Worm (Caenorhabditis elegans) whole organism, L4 larva: Measurements from ENCODE around the gene B0546.5.

Source experiments
- D1046.2 ChIP-seq: fragments of 200-800 bp; sonication (Bioruptor generic); IDR thresholded peaks from 2 replicates; pipeline ENCODE4 v1.3.6; 2022; ENCODE audit warnings: missing genetic modification characterization, missing compliant biosample characterization
- F10B5.3 ChIP-seq: sonication (generic microtip); optimal IDR thresholded peaks from 2 replicates; lab custom pipeline; 2016; ENCODE audit warnings: mild to moderate bottlenecking, missing genetic modification characterization, missing compliant biosample characterization
- F37D6.2 ChIP-seq: sonication (generic microtip); optimal IDR thresholded peaks from 2 replicates; lab custom pipeline; 2016; ENCODE audit warnings: mild to moderate bottlenecking, missing genetic modification characterization, missing compliant biosample characterization
- T20F7.1 ChIP-seq: fragments of 200-800 bp; sonication (Bioruptor generic); optimal IDR thresholded peaks from 2 replicates; lab custom pipeline; 2018; ENCODE audit warnings: mild to moderate bottlenecking, missing genetic modification characterization, missing compliant biosample characterization
- T26A8.4 ChIP-seq: fragments of 200-800 bp; sonication (Bioruptor generic); IDR thresholded peaks from 2 replicates; pipeline ENCODE4 v1.3.6; 2022; ENCODE audit warnings: missing genetic modification characterization, missing compliant biosample characterization
- ama-1 ChIP-seq: fragments of 150-350 bp; optimal IDR thresholded peaks from 2 replicates; lab custom pipeline; 2014; ENCODE audit warnings: inconsistent platforms, mixed read lengths
- arid-1 ChIP-seq: fragments of 200-800 bp; sonication (Bioruptor generic); conservative IDR thresholded peaks from 2 replicates; pipeline ENCODE4 v1.3.6; 2022; ENCODE audit warnings: missing genetic modification reagents, missing genetic modification characterization, missing compliant biosample characterization
- attf-4 ChIP-seq: sonication (generic microtip); optimal IDR thresholded peaks from 3 replicates; lab custom pipeline; 2017; ENCODE audit warnings: missing biosample characterization, missing genetic modification characterization
- ceh-44 ChIP-seq: fragments of 200-800 bp; sonication (Bioruptor generic); IDR thresholded peaks from 2 replicates; pipeline ENCODE4 v1.3.6; 2022; ENCODE audit warnings: missing genetic modification reagents, missing genetic modification characterization, missing compliant biosample characterization
- ces-1 ChIP-seq: fragments of 150-350 bp; sonication (generic microtip); optimal IDR thresholded peaks from 4 replicates; lab custom pipeline; 2014; ENCODE audit warnings: missing biosample characterization, missing genetic modification reagents, missing genetic modification characterization
- cey-2 ChIP-seq: sonication (generic microtip); optimal IDR thresholded peaks from 3 replicates; lab custom pipeline; 2017; ENCODE audit warnings: missing genetic modification characterization, mild to moderate bottlenecking, missing compliant biosample characterization, antibody characterized with exemption, borderline replicate concordance; ENCODE audit not compliant: insufficient read depth
- daf-12 ChIP-seq: fragments of 150-350 bp; optimal IDR thresholded peaks from 2 replicates; lab custom pipeline; 2014; ENCODE audit warnings: missing biosample characterization, missing genetic modification reagents, missing genetic modification characterization
- daf-16 ChIP-seq, 3 experiments: sonication (generic microtip); optimal IDR thresholded peaks; 2 replicates each; lab custom pipeline; 2016 to 2017; ENCODE audit warnings: missing genetic modification characterization in 3 of 3, missing genetic modification reagents in 3 of 3, mild to moderate bottlenecking in 2 of 3, missing compliant biosample characterization in 2 of 3, missing biosample characterization in 1 of 3, moderate library complexity in 1 of 3
- daf-19 ChIP-seq: fragments of 200-800 bp; sonication (Bioruptor generic); conservative IDR thresholded peaks from 2 replicates; pipeline ENCODE4 v1.3.6; 2022; ENCODE audit warnings: missing genetic modification characterization, missing compliant biosample characterization
- dmd-9 ChIP-seq: fragments of 200-800 bp; sonication (Bioruptor generic); IDR thresholded peaks from 2 replicates; pipeline ENCODE4 v1.3.6; 2022; ENCODE audit warnings: missing genetic modification reagents, missing genetic modification characterization, missing compliant biosample characterization
- duxl-1 ChIP-seq: sonication (generic microtip); optimal IDR thresholded peaks from 2 replicates; lab custom pipeline; 2016; ENCODE audit warnings: mild to moderate bottlenecking, missing genetic modification characterization, moderate library complexity, missing compliant biosample characterization; ENCODE audit not compliant: poor library complexity
- dve-1 ChIP-seq: sonication (generic microtip); optimal IDR thresholded peaks from 2 replicates; lab custom pipeline; 2017; ENCODE audit warnings: antibody characterized with exemption, mild to moderate bottlenecking, missing genetic modification characterization, missing compliant biosample characterization; ENCODE audit not compliant: insufficient read depth
- fos-1 ChIP-seq: fragments of 150-350 bp; optimal IDR thresholded peaks from 2 replicates; lab custom pipeline; 2014; ENCODE audit warnings: missing biosample characterization, missing genetic modification characterization
- gei-8 ChIP-seq: fragments of 200-800 bp; sonication (Bioruptor generic); optimal IDR thresholded peaks from 2 replicates; lab custom pipeline; 2018; ENCODE audit warnings: mild to moderate bottlenecking, missing genetic modification characterization, missing compliant biosample characterization
- hif-1 ChIP-seq, 2 experiments: sonication (generic microtip); optimal IDR thresholded peaks; 2 replicates each; lab custom pipeline; 2016 to 2017; ENCODE audit warnings: missing compliant biosample characterization in 2 of 2, missing genetic modification characterization in 2 of 2, missing genetic modification reagents in 2 of 2, missing genotype in 2 of 2, mild to moderate bottlenecking in 1 of 2
- hlh-30 ChIP-seq: sonication (generic microtip); optimal IDR thresholded peaks from 2 replicates; lab custom pipeline; 2017; ENCODE audit warnings: antibody characterized with exemption, mild to moderate bottlenecking, missing genetic modification characterization, missing compliant biosample characterization; ENCODE audit not compliant: insufficient read depth
- hmg-1.1 ChIP-seq: fragments of 200-800 bp; sonication (Bioruptor generic); IDR thresholded peaks from 2 replicates; pipeline ENCODE4 v1.3.6; 2022; ENCODE audit warnings: missing genetic modification reagents, missing genetic modification characterization, missing compliant biosample characterization
- lin-1 ChIP-seq: fragments of 200-800 bp; sonication (Bioruptor generic); IDR thresholded peaks from 2 replicates; pipeline ENCODE4 v1.3.6; 2022; ENCODE audit warnings: missing genetic modification reagents, missing genetic modification characterization, missing compliant biosample characterization
- lin-13 ChIP-seq: fragments of 150-350 bp; optimal IDR thresholded peaks from 2 replicates; lab custom pipeline; 2014; ENCODE audit warnings: missing biosample characterization, missing genetic modification reagents, missing genetic modification characterization
- lin-15B ChIP-seq: fragments of 150-350 bp; sonication (generic microtip); optimal IDR thresholded peaks from 3 replicates; lab custom pipeline; 2014; ENCODE audit warnings: missing biosample characterization, missing genetic modification characterization
- lin-39 ChIP-seq: fragments of 150-350 bp; optimal IDR thresholded peaks from 2 replicates; lab custom pipeline; 2014; ENCODE audit warnings: missing biosample characterization, missing genetic modification reagents, missing genetic modification characterization
- lsy-2 ChIP-seq, 2 experiments: fragments of 150-350 bp in 1 of 2; sonication (generic microtip) in 1 of 2; optimal IDR thresholded peaks; 2 replicates each; lab custom pipeline; 2014 to 2017; ENCODE audit warnings: missing biosample characterization in 2 of 2, missing genetic modification characterization in 2 of 2
- madf-5 ChIP-seq, 2 experiments: fragments of 200-800 bp; sonication (Bioruptor generic); IDR thresholded peaks; 2 replicates each; pipeline ENCODE4 v1.3.6; 2022; ENCODE audit warnings: missing compliant biosample characterization in 2 of 2, missing genetic modification characterization in 2 of 2
- madf-9 ChIP-seq: fragments of 200-800 bp; sonication (Bioruptor generic); conservative IDR thresholded peaks from 2 replicates; pipeline ENCODE4 v1.3.6; 2022; ENCODE audit warnings: missing genetic modification reagents, missing genetic modification characterization, missing compliant biosample characterization
- mdl-1 ChIP-seq, 2 experiments: fragments of 150-350 bp in 1 of 2; sonication (generic microtip) in 1 of 2; optimal IDR thresholded peaks; 2 replicates each; lab custom pipeline; 2014 to 2017; ENCODE audit warnings: missing biosample characterization in 2 of 2, missing genetic modification characterization in 2 of 2
- nhr-111 ChIP-seq: fragments of 200-800 bp; sonication (Bioruptor generic); optimal IDR thresholded peaks from 2 replicates; lab custom pipeline; 2018; ENCODE audit warnings: mild to moderate bottlenecking, missing genetic modification characterization, missing compliant biosample characterization
- nhr-237 ChIP-seq: sonication (generic microtip); optimal IDR thresholded peaks from 2 replicates; lab custom pipeline; 2017; ENCODE audit warnings: missing biosample characterization, missing genetic modification characterization
- nhr-25 ChIP-seq: sonication (generic microtip); optimal IDR thresholded peaks from 2 replicates; lab custom pipeline; 2017; ENCODE audit warnings: missing genetic modification characterization, mild to moderate bottlenecking, missing compliant biosample characterization, antibody characterized with exemption, moderate library complexity, borderline replicate concordance; ENCODE audit not compliant: insufficient read depth
- nhr-41 ChIP-seq: fragments of 200-800 bp; sonication (Bioruptor generic); IDR thresholded peaks from 2 replicates; pipeline ENCODE4 v1.3.6; 2022; ENCODE audit warnings: missing genetic modification reagents, missing genetic modification characterization, missing compliant biosample characterization
- nhr-48 ChIP-seq: sonication (generic microtip); optimal IDR thresholded peaks from 2 replicates; lab custom pipeline; 2016; ENCODE audit warnings: mild to moderate bottlenecking, missing genetic modification characterization, missing compliant biosample characterization
- nhr-77 ChIP-seq: fragments of 150-350 bp; optimal IDR thresholded peaks from 2 replicates; lab custom pipeline; 2014; ENCODE audit warnings: missing biosample characterization, missing genetic modification characterization
- pqm-1 ChIP-seq: sonication (generic microtip); optimal IDR thresholded peaks from 2 replicates; lab custom pipeline; 2017; ENCODE audit warnings: missing biosample characterization, missing genetic modification characterization
- rbr-2 ChIP-seq: sonication (generic microtip); optimal IDR thresholded peaks from 2 replicates; lab custom pipeline; 2016; ENCODE audit warnings: missing genotype, missing genetic modification characterization, missing compliant biosample characterization
- saeg-2 ChIP-seq: fragments of 200-800 bp; sonication (Bioruptor generic); IDR thresholded peaks from 2 replicates; pipeline ENCODE4 v1.3.6; 2022; ENCODE audit warnings: missing genetic modification reagents, missing genetic modification characterization, missing compliant biosample characterization
- sdz-12 ChIP-seq: fragments of 200-800 bp; sonication (Bioruptor generic); optimal IDR thresholded peaks from 2 replicates; lab custom pipeline; 2018; ENCODE audit warnings: mild to moderate bottlenecking, missing genetic modification characterization, missing compliant biosample characterization
- set-16 ChIP-seq: fragments of 200-800 bp; sonication (Bioruptor generic); IDR thresholded peaks from 2 replicates; pipeline ENCODE4 v1.3.6; 2022; ENCODE audit warnings: missing genetic modification reagents, missing genetic modification characterization, missing compliant biosample characterization
- snpc-4 ChIP-seq: fragments of 150-350 bp; optimal IDR thresholded peaks from 2 replicates; lab custom pipeline; 2014; ENCODE audit warnings: missing biosample characterization, missing genetic modification characterization
- spr-1 ChIP-seq: sonication (generic microtip); optimal IDR thresholded peaks from 2 replicates; lab custom pipeline; 2016; ENCODE audit warnings: mild to moderate bottlenecking, missing genetic modification characterization, missing compliant biosample characterization
- spr-3 ChIP-seq: fragments of 200-800 bp; sonication (Bioruptor generic); optimal IDR thresholded peaks from 2 replicates; lab custom pipeline; 2018; ENCODE audit warnings: mild to moderate bottlenecking, missing genetic modification characterization, missing compliant biosample characterization
- tag-97 ChIP-seq: fragments of 200-800 bp; sonication (Bioruptor generic); IDR thresholded peaks from 2 replicates; pipeline ENCODE4 v1.3.6; 2022; ENCODE audit warnings: missing genetic modification characterization, missing compliant biosample characterization
- tra-1 ChIP-seq: fragments of 200-800 bp; sonication (Bioruptor generic); IDR thresholded peaks from 2 replicates; pipeline ENCODE4 v1.3.6; 2022; ENCODE audit warnings: missing genetic modification reagents, missing genetic modification characterization, missing compliant biosample characterization
- vab-7 ChIP-seq: fragments of 200-800 bp; sonication (Bioruptor generic); IDR thresholded peaks from 2 replicates; pipeline ENCODE4 v1.3.6; 2022; ENCODE audit warnings: missing genetic modification reagents, missing genetic modification characterization, missing compliant biosample characterization
- zag-1 ChIP-seq: fragments of 150-350 bp; optimal IDR thresholded peaks from 2 replicates; lab custom pipeline; 2014; ENCODE audit warnings: missing biosample characterization, missing genetic modification characterization
- ztf-11 ChIP-seq: fragments of 150-350 bp; optimal IDR thresholded peaks from 2 replicates; lab custom pipeline; 2014; ENCODE audit warnings: missing biosample characterization, missing genetic modification characterization

The B0546.5 gene

ce11 chrIV:3384593-3384992 is 5.3 kb downstream of the B0546.5 start (continued):
- TF ChIP-seq ces-1 (GFP tag; lab: Kevin White, UChicago) (peak; percentile 1), attf-4 (tag; lab: Kevin White, UChicago) (no peak), nhr-25 (tag; lab: Kevin White, UChicago) (peak; percentile 37), D1046.2 (GFP tag; lab: Robert Waterston, UW) (no peak), hmg-1.1 (GFP tag; lab: Robert Waterston, UW) (peak; percentile 95), tra-1 (0 out of 2 replicates have a peak, but pooled peaks have one; percentile 46), rbr-2 (tag; lab: Kevin White, UChicago) (peak; percentile 91), hif-1 (tag; optimal IDR thresholded peaks at IDR 0.05; lab: Kevin White, UChicago) (peak; percentile 54 to 86), spr-1 (tag; lab: Kevin White, UChicago) (peak; percentile 85), dmd-9 (GFP tag; lab: Robert Waterston, UW) (0 out of 2 replicates have a peak, but pooled peaks have one; percentile 50), ztf-11 (no peak), lin-39 (tag; lab: Kevin White, UChicago) (no peak), daf-16 (GFP tag; optimal IDR thresholded peaks at IDR 0.05; lab: Kevin White, UChicago) (peak; percentile 16 to 19), daf-16 (tag; optimal IDR thresholded peaks at IDR 0.05; lab: Kevin White, UChicago) (peak; percentile 76), zag-1 (no peak), daf-12 (tag; lab: Kevin White, UChicago) (no peak), set-16 (peak; percentile 86), nhr-48 (tag; lab: Kevin White, UChicago) (peak; percentile 63), gei-8 (GFP tag; lab: Kevin White, UChicago) (no peak), T26A8.4 (GFP tag; lab: Robert Waterston, UW) (peak; percentile 92), madf-5 (GFP tag; IDR thresholded peaks at IDR 0.05; lab: Robert Waterston, UW) (no peak), nhr-41 (GFP tag; lab: Robert Waterston, UW) (peak; percentile 43; the same call in 1 of the 2 replicates), lin-1 (GFP tag; lab: Robert Waterston, UW) (peak; percentile 67; the same call in 1 of the 2 replicates), daf-19 (GFP tag; lab: Robert Waterston, UW) (no peak), lsy-2 (tag; optimal IDR thresholded peaks at IDR 0.05; lab: Kevin White, UChicago) (peak; percentile 82 to 94), duxl-1 (tag; lab: Kevin White, UChicago) (peak; percentile 83), F37D6.2 (tag; lab: Kevin White, UChicago) (peak; percentile 79), saeg-2 (GFP tag; lab: Robert Waterston, UW) (0 out of 2 replicates have a peak, but pooled peaks have one; percentile 65), ceh-44 (GFP tag; lab: Robert Waterston, UW) (no peak), ama-1 (lab: Kevin White, UChicago) (no peak), lin-13 (GFP tag; lab: Kevin White, UChicago) (peak; percentile 39), fos-1 (no peak), sdz-12 (GFP tag; lab: Kevin White, UChicago) (no peak), snpc-4 (no peak), lin-15B (tag; lab: Kevin White, UChicago) (no peak), arid-1 (GFP tag; lab: Robert Waterston, UW) (peak; percentile 68; the same call in 1 of the 2 replicates), nhr-111 (GFP tag; lab: Kevin White, UChicago) (no peak), dve-1 (tag; lab: Kevin White, UChicago) (peak; percentile 89), T20F7.1 (GFP tag; lab: Kevin White, UChicago) (peak; percentile 85), madf-9 (GFP tag; lab: Robert Waterston, UW) (peak; percentile 72), mdl-1 (tag; optimal IDR thresholded peaks at IDR 0.05; lab: Kevin White, UChicago) (peak; percentile 82 to 92), F10B5.3 (tag; lab: Kevin White, UChicago) (peak; percentile 49), hlh-30 (peak; percentile 100), pqm-1 (tag; lab: Kevin White, UChicago) (no peak), nhr-77 (tag; lab: Kevin White, UChicago) (peak; percentile 60), nhr-237 (tag; lab: Kevin White, UChicago) (no peak), vab-7 (GFP tag; lab: Robert Waterston, UW) (no peak), tag-97 (GFP tag; lab: Robert Waterston, UW) (no peak), cey-2 (no peak), spr-3 (GFP tag; lab: Kevin White, UChicago) (peak; percentile 39)
